Fruit fly (Drosophila melanogaster) whole organism, embryonic: Measurements from ENCODE around the gene Acat1.

Experiments
- CG10147 ChIP-seq: fragments of 200-800 bp; sonication (Bioruptor generic); optimal IDR thresholded peaks from 2 replicates; lab custom pipeline; 2019; ENCODE audit warnings: missing biosample characterization, mild to moderate bottlenecking, missing genetic modification characterization, moderate library complexity
- CG10959 ChIP-seq: fragments of 200-800 bp; sonication (Bioruptor generic); IDR thresholded peaks from 2 replicates; pipeline ENCODE4 v1.3.6; 2022; ENCODE audit warnings: missing biosample characterization, missing genetic modification characterization
- CG13123 ChIP-seq: fragments of 200-800 bp; sonication (Bioruptor generic); optimal IDR thresholded peaks from 2 replicates; lab custom pipeline; 2016; ENCODE audit warnings: missing biosample characterization, missing genetic modification characterization
- CG13775 ChIP-seq: fragments of 200-800 bp; sonication (Bioruptor generic); optimal IDR thresholded peaks from 3 replicates; lab custom pipeline; 2017; ENCODE audit warnings: missing biosample characterization, mild to moderate bottlenecking, missing genetic modification characterization
- CG14050 ChIP-seq: fragments of 200-800 bp; sonication (Bioruptor generic); IDR thresholded peaks from 3 replicates; pipeline ENCODE4 v1.3.6; 2022; ENCODE audit warnings: missing biosample characterization, missing genetic modification characterization
- CG15479 ChIP-seq: fragments of 200-800 bp; sonication (Bioruptor generic); optimal IDR thresholded peaks from 3 replicates; lab custom pipeline; 2019; ENCODE audit warnings: missing biosample characterization, mild to moderate bottlenecking, missing genetic modification characterization, moderate library complexity
- CG17359 ChIP-seq: fragments of 200-800 bp; sonication (Bioruptor generic); optimal IDR thresholded peaks from 3 replicates; lab custom pipeline; 2018; ENCODE audit warnings: missing biosample characterization, mild to moderate bottlenecking, missing genetic modification characterization, moderate library complexity
- CG17385 ChIP-seq: fragments of 200-800 bp; sonication (Bioruptor generic); optimal IDR thresholded peaks from 3 replicates; lab custom pipeline; 2018; ENCODE audit warnings: missing biosample characterization, mild to moderate bottlenecking, missing genetic modification characterization
- CG2678 ChIP-seq: fragments of 200-800 bp; sonication (Bioruptor generic); optimal IDR thresholded peaks from 3 replicates; lab custom pipeline; 2019; ENCODE audit warnings: missing biosample characterization, mild to moderate bottlenecking, missing genetic modification characterization, moderate library complexity
- CG3726 ChIP-seq: fragments of 200-800 bp; sonication (Bioruptor generic); IDR thresholded peaks from 3 replicates; pipeline ENCODE4, ENCODE4 v1.3.6; 2022; ENCODE audit warnings: missing biosample characterization, missing genetic modification characterization
- CG5180 ChIP-seq: fragments of 200-800 bp; sonication (Bioruptor generic); optimal IDR thresholded peaks from 3 replicates; lab custom pipeline; 2017; ENCODE audit warnings: missing biosample characterization, missing genetic modification characterization, mild to moderate bottlenecking, moderate library complexity, missing genetic modification reagents
- CG6254 ChIP-seq: fragments of 200-800 bp; sonication (Bioruptor generic); optimal IDR thresholded peaks from 3 replicates; lab custom pipeline; 2017; ENCODE audit warnings: mild to moderate bottlenecking, missing biosample characterization, missing genetic modification reagents, missing genetic modification characterization
- Dad ChIP-seq: fragments of 200-800 bp; sonication (Bioruptor generic); optimal IDR thresholded peaks from 3 replicates; lab custom pipeline; 2016; ENCODE audit warnings: missing biosample characterization, missing genetic modification characterization
- Dek ChIP-seq: fragments of 200-800 bp; sonication (Bioruptor generic); optimal IDR thresholded peaks from 3 replicates; lab custom pipeline; 2019; ENCODE audit warnings: missing biosample characterization, mild to moderate bottlenecking, missing genetic modification characterization, moderate library complexity
- Dp ChIP-seq: fragments of 200-800 bp; sonication (Bioruptor generic); optimal IDR thresholded peaks from 2 replicates; lab custom pipeline; 2018; ENCODE audit warnings: missing biosample characterization, mild to moderate bottlenecking, missing genetic modification characterization, moderate library complexity
- Fer3 ChIP-seq: fragments of 200-800 bp; sonication (Bioruptor generic); optimal IDR thresholded peaks from 2 replicates; lab custom pipeline; 2018; ENCODE audit warnings: missing biosample characterization, mild to moderate bottlenecking, missing genetic modification characterization, moderate library complexity
- H15 ChIP-seq: fragments of 200-800 bp; sonication (Bioruptor generic); IDR thresholded peaks from 3 replicates; pipeline ENCODE4 v1.3.6; 2022; ENCODE audit warnings: missing biosample characterization, missing genetic modification characterization
- Kr ChIP-seq: fragments of 200-800 bp; sonication (Bioruptor generic); optimal IDR thresholded peaks from 2 replicates; lab custom pipeline; 2017; ENCODE audit warnings: missing biosample characterization, mild to moderate bottlenecking, missing genetic modification characterization
- Lhr ChIP-seq: fragments of 200-800 bp; sonication (Bioruptor generic); optimal IDR thresholded peaks from 3 replicates; lab custom pipeline; 2017; ENCODE audit warnings: mild to moderate bottlenecking, missing biosample characterization, missing genetic modification reagents, missing genetic modification characterization
- Med ChIP-seq: fragments of 200-800 bp; sonication (Bioruptor generic); peaks from one replicate; lab custom pipeline; 2016; ENCODE audit warnings: missing biosample characterization, missing genetic modification characterization, mild to moderate bottlenecking, inconsistent platforms, moderate library complexity
- Nf-YC ChIP-seq: fragments of 200-800 bp; optimal IDR thresholded peaks from 3 replicates; lab custom pipeline; 2019; ENCODE audit warnings: missing biosample characterization, mild to moderate bottlenecking, missing genetic modification characterization, moderate library complexity
- Scr ChIP-seq: fragments of 200-800 bp; sonication (Bioruptor generic); IDR thresholded peaks from 2 replicates; pipeline ENCODE4 v1.3.6; 2022; ENCODE audit warnings: missing biosample characterization, missing genetic modification characterization; ENCODE audit not compliant: partially characterized antibody
- Sry-β ChIP-seq: fragments of 200-800 bp; sonication (Bioruptor generic); optimal IDR thresholded peaks from 2 replicates; lab custom pipeline; 2018; ENCODE audit warnings: missing biosample characterization, mild to moderate bottlenecking, missing genetic modification characterization, moderate library complexity
- Tbp ChIP-seq: fragments of >200 bp; optimal IDR thresholded peaks from 2 replicates; lab custom pipeline; 2018; ENCODE audit warnings: missing biosample characterization, missing genetic modification characterization
- ash1 ChIP-seq: fragments of 200-800 bp; sonication (Bioruptor generic); optimal IDR thresholded peaks from 2 replicates; lab custom pipeline; 2018; ENCODE audit warnings: missing biosample characterization, mild to moderate bottlenecking, missing genetic modification characterization
- chinmo ChIP-seq: fragments of 200-800 bp; sonication (Bioruptor generic); IDR thresholded peaks from 4 replicates; pipeline ENCODE4 v1.3.6; 2022; ENCODE audit warnings: missing biosample characterization, missing genetic modification characterization; ENCODE audit not compliant: partially characterized antibody
- dmrt11E ChIP-seq: fragments of 200-800 bp; sonication (Bioruptor generic); optimal IDR thresholded peaks from 3 replicates; lab custom pipeline; 2018; ENCODE audit warnings: missing biosample characterization, mild to moderate bottlenecking, missing genetic modification characterization, moderate library complexity
- emc ChIP-seq: fragments of 200-800 bp; sonication (Bioruptor generic); optimal IDR thresholded peaks from 2 replicates; lab custom pipeline; 2016; ENCODE audit warnings: missing biosample characterization, missing genetic modification characterization
- gce ChIP-seq: fragments of 200-800 bp; sonication (Bioruptor generic); IDR thresholded peaks from 3 replicates; pipeline ENCODE4 v1.3.6; 2022; ENCODE audit warnings: missing biosample characterization, missing genetic modification characterization
- gro ChIP-seq: fragments of 200-800 bp; sonication (Bioruptor generic); optimal IDR thresholded peaks from 2 replicates; lab custom pipeline; 2016; ENCODE audit warnings: missing biosample characterization, missing genetic modification characterization
- gt ChIP-seq: fragments of 200-800 bp; sonication (Bioruptor generic); IDR thresholded peaks from 2 replicates; pipeline ENCODE4 v1.3.6; 2022; ENCODE audit warnings: missing biosample characterization, missing genetic modification characterization
- hth ChIP-seq: fragments of >200 bp; optimal IDR thresholded peaks from 2 replicates; lab custom pipeline; 2017; ENCODE audit warnings: inconsistent platforms
- lilli ChIP-seq: fragments of 200-800 bp; sonication (Bioruptor generic); optimal IDR thresholded peaks from 3 replicates; lab custom pipeline; 2016; ENCODE audit warnings: missing biosample characterization, missing genetic modification characterization
- lola ChIP-seq, 3 experiments: fragments of >200 bp in 2 of 3; fragments of 200-800 bp in 1 of 3; sonication (Bioruptor generic) in 1 of 3; optimal IDR thresholded peaks; 2 replicates each; lab custom pipeline; 2017 to 2019; ENCODE audit warnings: missing biosample characterization in 3 of 3, missing genetic modification characterization in 3 of 3, mild to moderate bottlenecking in 1 of 3, moderate library complexity in 1 of 3
- maf-S ChIP-seq: fragments of 200-800 bp; sonication (Bioruptor generic); optimal IDR thresholded peaks from 2 replicates; lab custom pipeline; 2016; ENCODE audit warnings: missing biosample characterization, missing genetic modification characterization
- nom ChIP-seq: fragments of 200-800 bp; sonication (Bioruptor generic); optimal IDR thresholded peaks from 2 replicates; lab custom pipeline; 2017; ENCODE audit warnings: missing biosample characterization, missing genetic modification characterization, mild to moderate bottlenecking, moderate library complexity, missing genetic modification reagents
- pb ChIP-seq: fragments of 200-800 bp; sonication (Bioruptor generic); optimal IDR thresholded peaks from 3 replicates; lab custom pipeline; 2016; ENCODE audit warnings: missing biosample characterization, missing genetic modification characterization
- pfk ChIP-seq: fragments of 200-800 bp; sonication (Bioruptor generic); optimal IDR thresholded peaks from 2 replicates; lab custom pipeline; 2018; ENCODE audit warnings: missing biosample characterization, mild to moderate bottlenecking, missing genetic modification characterization, moderate library complexity
- repo ChIP-seq: fragments of 200-800 bp; sonication (Bioruptor generic); optimal IDR thresholded peaks from 2 replicates; lab custom pipeline; 2016; ENCODE audit warnings: missing biosample characterization, missing genetic modification characterization
- row ChIP-seq: fragments of 200-800 bp; sonication (Bioruptor generic); IDR thresholded peaks from 3 replicates; pipeline ENCODE4 v1.3.6; 2022; ENCODE audit warnings: missing biosample characterization, missing genetic modification characterization
- tap ChIP-seq: fragments of 200-800 bp; optimal IDR thresholded peaks from 3 replicates; lab custom pipeline; 2019; ENCODE audit warnings: missing biosample characterization, mild to moderate bottlenecking, missing genetic modification characterization, moderate library complexity
- tgo ChIP-seq: fragments of 200-800 bp; sonication (Bioruptor generic); IDR thresholded peaks from 3 replicates; pipeline ENCODE4 v1.3.6; 2022; ENCODE audit warnings: missing biosample characterization, missing genetic modification characterization
- tin ChIP-seq: fragments of 200-800 bp; sonication (Bioruptor generic); optimal IDR thresholded peaks from 3 replicates; lab custom pipeline; 2016; ENCODE audit warnings: missing biosample characterization, missing genetic modification characterization
- unc-4 ChIP-seq: fragments of 200-800 bp; sonication (Bioruptor generic); IDR thresholded peaks from 2 replicates; pipeline ENCODE4 v1.3.6; 2022; ENCODE audit warnings: missing biosample characterization, missing genetic modification characterization; ENCODE audit not compliant: partially characterized antibody
- wor ChIP-seq: fragments of 200-800 bp; sonication (Bioruptor generic); IDR thresholded peaks from 2 replicates; pipeline ENCODE4 v1.3.6; 2022; ENCODE audit warnings: missing biosample characterization, missing genetic modification characterization
- zfh2 ChIP-seq: fragments of 200-800 bp; sonication (Bioruptor generic); optimal IDR thresholded peaks from 2 replicates; lab custom pipeline; 2016; ENCODE audit warnings: missing biosample characterization, missing genetic modification characterization

Acat1 gene

dm6 chrX:7937588-7938481 is 49.2 kb upstream of the Acat1 start (continued):
- TF ChIP-seq tgo (GFP tag; lab: Robert Waterston, UW) (peak; percentile 66; the same call in 2 of the 3 replicates), CG13775 (GFP tag; lab: Kevin White, UChicago) (peak; percentile 77), gro (GFP tag; lab: Kevin White, UChicago) (no peak), gce (0 out of 3 replicates have a peak, but pooled peaks have one; percentile 43), repo (GFP tag; lab: Kevin White, UChicago) (peak; percentile 53), Sry-β (GFP tag; lab: Kevin White, UChicago) (peak; percentile 47), unc-4 (GFP tag; lab: Robert Waterston, UW) (no peak), row (GFP tag; lab: Robert Waterston, UW) (peak; percentile 78), Dad (GFP tag; lab: Kevin White, UChicago) (peak; percentile 59), Lhr (peak; percentile 73), CG15479 (GFP tag; lab: Kevin White, UChicago) (peak; percentile 94), Nf-YC (tag; lab: Kevin White, UChicago) (peak; percentile 62), wor (GFP tag; lab: Robert Waterston, UW) (peak; percentile 83), Dek (peak; percentile 23), H15 (GFP tag; lab: Robert Waterston, UW) (peak; percentile 52; the same call in 1 of the 3 replicates), CG13123 (GFP tag; lab: Kevin White, UChicago) (peak; percentile 23), emc (GFP tag; lab: Kevin White, UChicago) (peak; percentile 42), CG14050 (peak; percentile 38; the same call in 1 of the 3 replicates), nom (GFP tag; lab: Kevin White, UChicago) (peak; percentile 40)

- TF ChIP-seq lilli (GFP tag; lab: Kevin White, UChicago): no peak
- TF ChIP-seq Tbp (GFP tag; lab: Kevin White, UChicago): no peak
- TF ChIP-seq CG2678 (tag; lab: Kevin White, UChicago): no peak
- TF ChIP-seq unc-4 (GFP tag; lab: Robert Waterston, UW): peak; percentile 68
- TF ChIP-seq pb: no peak
- peak; percentile 78 for TF ChIP-seq Scr (GFP tag; lab: Robert Waterston, UW)
- no peak for TF ChIP-seq dmrt11E (tag; lab: Kevin White, UChicago)
- no peak for TF ChIP-seq Kr (GFP tag; lab: Kevin White, UChicago)
- TF ChIP-seq chinmo (GFP tag; lab: Robert Waterston, UW): 0 out of 4 replicates have a peak, but pooled peaks have one; percentile 30
- TF ChIP-seq CG3726: no peak
- no peak for TF ChIP-seq CG17385 (GFP tag; lab: Kevin White, UChicago)
- TF ChIP-seq CG17359 (tag; lab: Kevin White, UChicago): no peak
- no peak for TF ChIP-seq gt (GFP tag; lab: Robert Waterston, UW)
- peak; percentile 39 for TF ChIP-seq CG10147 (GFP tag; lab: Kevin White, UChicago)
- TF ChIP-seq hth (lab: Kevin White, UChicago): no peak
- TF ChIP-seq lola (GFP tag; optimal IDR thresholded peaks at IDR 0.05; lab: Kevin White, UChicago): no peak
- peak; percentile 8 for TF ChIP-seq Dp (GFP tag; lab: Kevin White, UChicago)
- no peak for TF ChIP-seq Fer3
- TF ChIP-seq CG5180 (GFP tag; lab: Kevin White, UChicago): no peak
- peak; percentile 22 for TF ChIP-seq zfh2
- no peak for TF ChIP-seq tin (GFP tag; lab: Kevin White, UChicago)
- TF ChIP-seq Med: peak; percentile 67
- TF ChIP-seq CG6254 (GFP tag; lab: Kevin White, UChicago): no peak
- TF ChIP-seq CG10959 (GFP tag; lab: Robert Waterston, UW): no peak
- no peak for TF ChIP-seq maf-S (GFP tag; lab: Kevin White, UChicago)
- no peak for TF ChIP-seq ash1
- no peak for TF ChIP-seq pfk (GFP tag; lab: Kevin White, UChicago)
- no peak for TF ChIP-seq tap (tag; lab: Kevin White, UChicago)
Observed at dm6 chrX:7935798-7936572, 47.4 kb upstream of the Acat1 start, which contains the start of gene Ubr3. Gene Ubr3 (plus strand): TSS chrX:7935896.
